Fruit fly (Drosophila melanogaster): ENCODE results near the gene nmo.
A peak's percentile ranks its signal among the peaks of the same experiment; 100 is the strongest.

Gene nmo

DNA sequence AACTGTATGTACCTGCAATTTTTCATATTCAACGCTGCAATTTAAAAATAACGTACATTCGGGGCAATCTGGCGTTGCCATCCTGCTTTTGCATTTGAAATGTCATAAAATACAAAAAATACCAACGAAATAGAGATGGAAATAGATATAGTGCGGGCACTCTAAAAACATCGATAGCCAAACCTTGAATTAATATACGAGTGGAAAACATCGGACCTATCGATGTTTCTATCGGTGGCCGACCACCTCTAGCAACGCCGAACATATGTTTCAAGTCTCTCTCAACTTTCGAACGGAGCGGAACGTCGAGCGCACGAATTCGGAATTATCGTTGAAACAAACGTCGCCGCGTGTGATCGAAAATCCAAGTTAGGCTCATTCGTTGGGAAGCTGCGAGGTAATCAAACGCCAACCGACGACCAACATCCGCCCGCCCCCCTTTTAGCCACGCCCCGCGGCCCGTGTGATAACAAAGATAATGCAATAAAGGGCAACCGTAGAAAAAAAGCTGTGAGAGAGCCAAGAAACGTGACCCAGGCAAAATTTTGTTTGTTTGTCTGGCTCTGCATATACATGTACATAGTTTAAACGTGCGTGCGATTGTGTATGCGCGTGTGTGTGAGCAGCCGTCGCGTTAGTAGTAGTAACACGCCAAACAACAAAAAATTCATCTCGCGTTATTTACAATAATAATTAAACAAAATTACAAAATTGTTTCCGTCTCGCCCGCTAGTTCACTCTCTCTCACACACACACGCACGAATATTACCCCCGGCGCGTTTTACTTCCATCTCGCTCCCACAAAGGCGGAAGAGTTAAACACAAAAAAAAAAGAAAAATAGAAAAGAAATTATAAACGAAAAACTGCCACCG lies at the start of gene nmo:
TSS of gene nmo (plus strand) at position 270 of the 873 bp plus-strand sequence.
- TF ChIP-seq CG17801 (GFP tag; optimal IDR thresholded peaks at IDR 0.05; ENCODE audit: partially characterized antibody) = peak; percentile 54

DNA sequence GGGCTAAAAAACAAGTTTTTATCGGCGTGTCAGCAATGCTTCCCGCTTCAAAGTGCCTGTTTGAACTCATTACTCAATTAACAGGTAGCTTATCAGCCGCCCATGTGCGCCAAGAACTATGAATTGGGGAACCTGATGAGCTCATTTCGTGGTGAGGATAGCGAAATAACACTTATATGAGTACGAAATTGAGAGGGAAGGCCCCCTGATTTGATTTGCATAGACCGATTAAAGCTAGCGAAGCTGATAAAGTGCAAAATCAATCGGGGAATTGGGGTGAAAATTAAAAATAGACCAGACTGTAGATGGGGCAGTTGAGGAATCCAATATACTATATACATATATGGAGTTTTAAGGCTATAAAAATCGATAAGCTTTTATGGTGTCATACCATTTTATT lies 44.6 kb upstream of the nmo start:
- no peak for TF ChIP-seq CG17801 (GFP tag; optimal IDR thresholded peaks at IDR 0.05; ENCODE audit: partially characterized antibody)

DNA sequence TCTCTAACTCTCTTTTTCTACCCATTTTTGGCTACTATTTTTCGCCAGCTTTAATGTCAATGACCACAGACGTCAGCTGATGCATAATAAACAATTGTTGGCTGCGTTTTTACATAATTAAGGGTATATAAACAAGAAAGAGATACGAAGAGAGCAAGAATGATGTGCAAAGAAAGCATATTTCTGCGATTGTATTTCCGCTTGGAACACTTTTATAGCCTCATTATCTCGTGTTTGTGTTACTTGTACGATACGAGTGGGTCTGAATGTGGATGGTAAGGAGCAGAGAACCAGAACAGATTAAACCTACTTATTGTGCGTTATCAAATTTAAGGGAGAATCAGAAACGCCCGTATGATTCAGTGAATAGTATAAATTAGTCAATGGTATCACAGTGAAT lies 44.0 kb upstream of the nmo start:
- no peak for TF ChIP-seq CG17801 (GFP tag; optimal IDR thresholded peaks at IDR 0.05; ENCODE audit: partially characterized antibody)

DNA sequence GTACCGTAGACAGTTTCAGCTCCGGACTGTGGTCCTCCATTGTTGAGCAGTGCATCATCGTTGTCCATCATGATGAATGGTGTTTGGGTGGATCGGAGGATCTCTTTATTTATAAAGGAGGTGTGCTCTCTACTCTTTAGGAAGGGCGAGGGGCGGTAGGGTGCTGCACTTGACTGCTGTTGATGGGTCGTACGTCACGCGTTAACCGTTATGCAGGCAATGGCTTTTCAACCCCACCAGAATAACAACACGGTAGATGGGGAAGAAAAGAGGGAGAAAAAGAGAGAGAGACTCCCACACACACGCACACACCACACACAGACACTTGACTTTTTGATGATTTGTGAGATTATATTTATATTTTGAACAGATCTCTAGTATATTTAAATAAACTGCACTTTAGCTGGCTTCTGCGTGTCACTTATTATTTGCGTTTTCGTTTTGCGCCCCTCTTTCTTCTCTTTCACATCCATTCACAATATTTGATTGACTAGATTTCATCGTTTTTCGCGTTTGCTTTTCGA lies 43.4 kb upstream of the nmo start:
- no peak for TF ChIP-seq CG17801 (GFP tag; optimal IDR thresholded peaks at IDR 0.05; ENCODE audit: partially characterized antibody)

DNA sequence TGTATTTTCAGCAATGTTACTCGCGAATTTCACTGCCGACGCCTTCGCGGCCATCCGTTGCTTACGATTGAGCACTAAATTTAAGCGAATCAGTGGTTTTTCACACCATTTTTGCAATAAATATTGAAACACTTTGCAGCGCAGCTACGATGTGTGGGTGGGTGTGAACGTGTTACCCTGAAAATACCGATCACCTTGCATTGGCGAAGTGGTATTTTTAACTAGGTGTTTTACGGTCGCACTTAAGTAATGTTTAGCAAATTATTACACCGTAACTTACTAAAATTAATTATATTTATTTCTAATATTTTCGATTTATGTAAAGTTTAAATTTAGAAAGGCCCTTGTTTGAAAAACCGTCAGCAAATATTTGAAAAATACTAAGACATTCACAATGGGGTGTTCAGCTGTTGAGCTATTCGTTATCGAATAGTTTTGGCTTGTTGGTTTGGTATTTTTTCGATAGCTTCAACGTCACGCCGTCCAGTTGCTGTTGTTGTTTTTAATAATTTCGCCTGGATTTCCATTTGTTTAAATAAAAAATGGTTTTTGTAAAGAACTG lies 42.8 kb upstream of the nmo start, which contains the start of the genes syd and Srp9:
TSS of gene syd (minus strand) at position 188 of the 562 bp plus-strand sequence.
TSS of gene Srp9 (plus strand) at position 441 of the 562 bp plus-strand sequence.
- TF ChIP-seq CG17801 (GFP tag; optimal IDR thresholded peaks at IDR 0.05; ENCODE audit: partially characterized antibody) = peak; percentile 16

DNA sequence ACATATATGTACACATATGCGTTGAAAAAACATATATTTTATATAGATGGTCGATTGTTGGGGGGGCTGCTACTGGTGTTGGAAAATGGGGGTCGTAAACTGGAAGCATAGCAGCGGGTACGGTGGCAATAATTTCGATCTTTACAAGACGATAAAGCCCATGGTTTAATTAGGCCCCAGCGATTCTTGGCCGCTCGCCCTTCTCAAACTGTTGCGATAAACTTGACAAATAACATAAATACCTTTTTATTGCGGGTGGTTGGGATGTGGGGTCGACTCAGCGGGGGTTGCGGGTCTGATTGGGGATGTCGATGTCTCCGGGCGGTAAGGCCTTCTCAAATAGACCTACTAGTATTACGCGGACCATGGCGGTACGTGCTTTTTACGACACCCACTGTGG lies 40.2 kb upstream of the nmo start:
- no peak for TF ChIP-seq CG17801 (GFP tag; optimal IDR thresholded peaks at IDR 0.05; ENCODE audit: partially characterized antibody)

DNA sequence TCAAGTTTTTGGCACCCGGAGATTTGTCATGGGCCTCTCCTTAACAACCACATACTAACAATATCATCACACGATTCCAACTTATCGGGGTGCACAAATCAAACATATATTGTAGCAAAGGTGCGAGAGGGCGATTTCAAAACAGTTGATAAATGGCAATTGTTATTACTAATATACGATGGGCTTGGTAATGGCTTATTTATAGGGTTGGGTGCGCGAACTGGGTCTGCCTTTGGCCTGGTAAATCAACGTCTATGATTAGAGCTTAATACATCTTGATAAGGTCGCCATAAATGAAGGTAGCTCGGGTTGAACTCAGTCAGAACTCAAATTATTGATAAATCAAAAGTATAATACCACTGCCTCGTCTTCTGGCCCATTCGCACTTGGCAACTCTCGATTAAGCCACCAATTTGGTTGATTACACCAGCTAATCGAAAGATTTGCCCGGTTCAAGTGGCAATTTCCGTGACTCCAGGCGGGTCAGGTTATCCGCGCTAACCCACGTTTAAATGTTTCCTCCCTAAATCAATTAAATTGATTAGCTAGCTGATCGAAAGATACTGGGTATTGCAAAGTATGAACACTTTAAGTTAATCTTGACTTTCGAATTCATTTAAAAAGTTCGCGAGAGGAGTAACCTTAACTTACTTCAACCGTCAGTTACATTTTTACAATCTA lies 38.1 kb upstream of the nmo start:
- TF ChIP-seq CG17801 (GFP tag; optimal IDR thresholded peaks at IDR 0.05; ENCODE audit: partially characterized antibody) = no peak

DNA sequence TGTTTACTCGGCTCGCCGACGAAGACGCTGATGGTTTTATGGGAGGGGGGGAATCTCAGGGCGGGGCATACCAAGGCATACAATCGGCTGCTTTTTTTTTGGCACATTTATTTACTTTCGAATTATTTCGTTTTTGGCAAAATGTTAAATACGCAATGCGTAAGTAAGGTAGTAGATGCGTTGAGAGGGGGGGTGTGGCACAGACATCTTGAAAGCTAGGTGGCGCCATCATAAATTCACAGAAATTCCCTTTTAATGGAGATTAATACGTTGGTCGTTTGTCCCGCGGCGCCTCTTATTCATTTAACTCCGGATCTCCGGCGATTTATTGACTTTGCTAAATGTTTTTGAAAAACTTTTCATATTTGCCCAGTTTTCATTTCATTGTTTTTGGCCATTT lies 37.3 kb upstream of the nmo start:
- TF ChIP-seq CG17801 (GFP tag; optimal IDR thresholded peaks at IDR 0.05; ENCODE audit: partially characterized antibody) = no peak

DNA sequence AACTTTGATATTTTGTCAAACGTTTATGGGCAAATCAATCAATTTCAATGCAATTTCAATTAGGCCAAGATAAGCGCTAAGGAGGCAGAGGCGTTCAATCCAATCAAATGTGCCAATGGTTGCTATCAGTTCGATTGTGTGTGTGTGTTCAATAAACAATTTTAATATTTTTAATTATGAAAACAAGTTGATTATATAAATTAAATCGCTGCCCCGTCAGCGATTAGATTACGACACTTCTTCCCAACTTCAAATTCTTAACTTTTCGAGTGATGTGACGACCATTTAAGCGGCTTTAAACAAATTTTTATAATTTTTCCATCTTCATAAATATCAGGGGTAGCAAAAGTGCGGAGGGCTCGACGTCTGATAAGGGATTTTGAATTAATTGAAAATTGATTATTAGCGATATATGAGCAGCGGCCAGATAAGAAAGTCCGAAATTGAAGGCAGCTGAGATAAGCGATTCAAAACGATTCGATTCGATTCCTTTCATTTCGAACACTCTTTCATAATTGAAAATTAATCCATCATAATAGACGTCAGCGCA lies 36.4 kb upstream of the nmo start:
- TF ChIP-seq CG17801 (GFP tag; optimal IDR thresholded peaks at IDR 0.05; ENCODE audit: partially characterized antibody) = no peak

DNA sequence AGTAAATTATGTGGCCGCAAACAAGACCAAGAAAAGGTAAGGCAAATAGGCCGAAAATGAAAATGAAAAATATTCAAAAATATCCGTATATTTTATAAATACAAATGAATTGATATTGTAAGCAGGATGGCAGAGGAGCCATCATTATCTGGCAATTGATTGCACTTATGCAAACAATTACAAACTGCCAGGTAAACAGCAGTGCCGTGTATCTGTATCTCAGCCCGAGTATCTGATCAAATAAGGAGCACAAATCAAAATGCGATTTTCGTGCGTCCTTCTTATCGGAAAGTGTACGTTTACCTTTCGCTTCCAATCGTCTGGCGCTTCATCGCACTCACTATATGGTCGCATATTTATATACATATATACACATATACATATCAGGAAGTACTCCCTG lies 35.8 kb upstream of the nmo start:
- no peak for TF ChIP-seq CG17801 (GFP tag; optimal IDR thresholded peaks at IDR 0.05; ENCODE audit: partially characterized antibody)

DNA sequence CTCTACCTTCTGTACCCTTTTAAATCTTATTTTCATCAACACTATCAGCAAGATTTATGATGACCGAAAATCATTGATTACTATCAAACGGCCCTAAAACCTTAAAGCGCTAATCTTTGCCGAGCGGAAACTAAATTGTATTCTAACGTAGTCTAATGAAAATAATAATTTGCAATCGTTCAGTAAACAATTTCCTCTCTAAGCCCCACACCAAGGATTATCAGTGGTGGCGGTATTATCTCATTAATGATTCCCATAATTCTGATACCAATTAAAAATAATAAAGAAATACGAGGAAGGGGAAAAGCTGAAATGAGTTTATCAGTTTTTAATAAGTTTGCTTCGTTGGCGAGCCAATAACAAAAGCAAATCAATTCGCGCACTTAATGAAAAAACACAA lies 34.9 kb upstream of the nmo start:
- no peak for TF ChIP-seq CG17801 (GFP tag; optimal IDR thresholded peaks at IDR 0.05; ENCODE audit: partially characterized antibody)

DNA sequence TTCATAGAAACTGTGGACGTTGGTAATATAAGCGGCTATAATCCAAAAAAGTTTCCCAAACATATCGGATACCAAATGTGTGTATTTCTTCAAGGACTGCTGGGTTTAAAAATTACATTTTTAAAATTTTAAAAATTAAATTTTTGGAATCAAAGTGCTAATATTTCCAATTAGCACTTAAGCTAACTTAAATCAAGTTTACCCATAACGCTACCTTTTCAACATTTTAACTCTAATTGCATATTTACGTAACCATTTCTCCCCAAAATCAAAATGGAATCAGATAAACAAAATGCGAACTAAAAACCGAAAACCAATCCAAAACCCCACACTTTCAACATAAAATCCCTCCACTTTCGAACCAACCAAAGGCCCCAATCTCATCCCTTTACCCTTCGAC lies 32.6 kb upstream of the nmo start, which contains the start of gene CG43880:
TSS of gene CG43880 (minus strand) at position 101 of the 400 bp plus-strand sequence.
- TF ChIP-seq CG17801 (GFP tag; optimal IDR thresholded peaks at IDR 0.05; ENCODE audit: partially characterized antibody) = no peak

DNA sequence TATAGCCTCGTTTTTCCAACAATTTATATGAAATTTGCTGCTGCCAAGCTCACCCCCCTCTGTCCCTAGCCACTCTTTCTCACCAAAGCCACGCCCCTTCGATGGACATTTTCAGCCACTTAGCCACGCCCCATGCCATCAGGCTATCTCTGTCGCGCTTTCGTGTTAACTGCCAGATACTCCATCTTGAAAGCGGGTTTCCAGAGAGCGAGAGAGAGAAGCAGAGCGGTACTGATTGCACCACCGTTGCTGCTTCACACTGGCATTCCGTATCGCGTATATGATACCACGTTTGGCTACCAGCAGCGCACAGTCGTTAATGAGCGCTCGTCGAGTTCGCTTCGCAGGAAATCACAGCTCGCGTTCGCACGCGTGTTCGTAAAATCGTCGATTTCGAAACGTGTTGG lies 31.0 kb upstream of the nmo start, which contains the start of gene exex:
TSS of gene exex (plus strand) at position 307 of the 407 bp plus-strand sequence.
- TF ChIP-seq CG17801 (GFP tag; optimal IDR thresholded peaks at IDR 0.05; ENCODE audit: partially characterized antibody) = no peak

DNA sequence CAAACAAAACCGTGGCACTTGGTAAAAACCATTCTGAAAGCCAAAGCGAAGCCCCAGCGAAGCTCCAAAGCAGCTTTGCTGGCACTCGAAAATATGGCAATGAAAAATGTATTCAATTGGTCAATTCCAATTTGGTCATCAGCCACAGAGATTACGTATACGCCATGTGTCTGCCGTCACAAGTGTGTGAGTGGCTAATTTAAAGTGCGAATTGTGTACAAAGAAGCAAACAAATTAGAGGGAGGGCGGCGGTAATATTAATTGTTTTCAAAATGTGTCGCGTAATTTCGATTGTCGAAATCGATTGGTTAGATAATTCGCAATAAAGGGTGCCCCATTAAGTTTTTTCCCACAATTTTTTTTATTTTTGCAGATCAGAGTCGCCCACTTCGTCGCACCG lies 29.1 kb upstream of the nmo start:
- no peak for TF ChIP-seq CG17801 (GFP tag; optimal IDR thresholded peaks at IDR 0.05; ENCODE audit: partially characterized antibody)

DNA sequence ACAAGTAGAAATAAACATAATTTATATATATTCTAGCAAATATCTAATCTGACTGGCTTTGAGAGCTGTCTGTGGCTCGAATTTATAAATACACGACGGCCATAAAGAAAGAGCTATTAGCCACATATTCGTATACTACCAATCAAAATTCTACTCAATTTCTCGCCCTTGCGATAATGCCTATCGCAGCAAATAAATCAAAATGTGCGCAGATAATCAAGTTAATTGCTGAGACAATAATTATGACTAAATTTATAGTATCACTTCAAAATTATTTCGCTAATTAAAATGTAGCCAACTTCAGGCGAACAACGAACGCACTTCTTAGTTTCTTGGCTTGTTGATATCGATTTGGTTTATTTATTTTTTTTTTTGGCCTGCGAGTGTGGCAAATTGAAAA lies 27.0 kb upstream of the nmo start:
- TF ChIP-seq CG17801 (GFP tag; optimal IDR thresholded peaks at IDR 0.05; ENCODE audit: partially characterized antibody) = no peak
